Fruit fly (Drosophila melanogaster) whole organism, wandering third instar larva: Measurements from ENCODE around the gene CG31515.
A peak's percentile ranks its signal among the peaks of the same experiment; 100 is the strongest.

Experiments
- Abd-B ChIP-seq: fragments of >200 bp; optimal IDR thresholded peaks from 2 replicates; lab custom pipeline; 2017; ENCODE audit warnings: missing biosample characterization, missing genetic modification characterization
- CG32264 ChIP-seq: fragments of 200-800 bp; sonication (Bioruptor generic); optimal IDR thresholded peaks from 2 replicates; lab custom pipeline; 2016; ENCODE audit warnings: missing biosample characterization, missing genetic modification characterization
- CG9705 ChIP-seq: fragments of 200-800 bp; sonication (Bioruptor generic); optimal IDR thresholded peaks from 2 replicates; lab custom pipeline; 2018; ENCODE audit warnings: missing biosample characterization, mild to moderate bottlenecking, missing genetic modification characterization
- CrebA ChIP-seq: fragments of 200-800 bp; sonication (Bioruptor generic); optimal IDR thresholded peaks from 2 replicates; lab custom pipeline; 2016; ENCODE audit warnings: missing biosample characterization, mild to moderate bottlenecking, missing genetic modification characterization, borderline replicate concordance
- Dfd ChIP-seq: fragments of >200 bp; optimal IDR thresholded peaks from 2 replicates; lab custom pipeline; 2017; ENCODE audit warnings: missing biosample characterization, missing genetic modification characterization
- Dif ChIP-seq: fragments of 200-275, 200-300 bp; sonication (Bioruptor generic); optimal IDR thresholded peaks from 2 replicates; lab custom pipeline; 2018; ENCODE audit warnings: missing biosample characterization, missing genetic modification characterization; ENCODE audit not compliant: partially characterized antibody
- GATAd ChIP-seq: sonication (Bioruptor generic); optimal IDR thresholded peaks from 2 replicates; lab custom pipeline; 2016; ENCODE audit warnings: missing biosample characterization, missing genetic modification characterization
- HLH106 ChIP-seq: fragments of 200-800 bp; optimal IDR thresholded peaks from 3 replicates; lab custom pipeline; 2019; ENCODE audit warnings: missing biosample characterization, mild to moderate bottlenecking, missing genetic modification characterization, moderate library complexity
- Hnf4 ChIP-seq: fragments of 200-800 bp; sonication (Bioruptor generic); optimal IDR thresholded peaks from 2 replicates; lab custom pipeline; 2016; ENCODE audit warnings: missing biosample characterization, mild to moderate bottlenecking, missing genetic modification characterization
- Hr83 ChIP-seq: fragments of 200-300 bp; sonication (Bioruptor generic); optimal IDR thresholded peaks from 2 replicates; lab custom pipeline; 2016; ENCODE audit warnings: missing biosample characterization, mild to moderate bottlenecking, missing genetic modification characterization, moderate library complexity; ENCODE audit not compliant: poor library complexity, severe bottlenecking
- Jra ChIP-seq: sonication (Bioruptor generic); optimal IDR thresholded peaks from 2 replicates; lab custom pipeline; 2016; ENCODE audit warnings: missing biosample characterization, missing genetic modification characterization
- Mio ChIP-seq: sonication (Bioruptor generic); optimal IDR thresholded peaks from 2 replicates; lab custom pipeline; 2016; ENCODE audit warnings: missing biosample characterization, missing genetic modification characterization
- Myc ChIP-seq: fragments of >200 bp; optimal IDR thresholded peaks from 2 replicates; lab custom pipeline; 2017
- N ChIP-seq: fragments of >200 bp; optimal IDR thresholded peaks from 2 replicates; lab custom pipeline; 2018; ENCODE audit warnings: missing biosample characterization, missing external identifiers, missing genetic modification characterization
- OdsH ChIP-seq: fragments of 200-800 bp; sonication (Bioruptor generic); optimal IDR thresholded peaks from 2 replicates; lab custom pipeline; 2016; ENCODE audit warnings: missing biosample characterization, mild to moderate bottlenecking, missing genetic modification characterization
- Rel ChIP-seq, 2 experiments: fragments of 200-800 bp; sonication (Bioruptor generic) in 1 of 2; optimal IDR thresholded peaks; 2 replicates in 1 of 2; 3 replicates in 1 of 2; lab custom pipeline; 2016 to 2019; ENCODE audit warnings: mild to moderate bottlenecking in 2 of 2, missing biosample characterization in 2 of 2, missing genetic modification characterization in 2 of 2, moderate library complexity in 1 of 2
- Sp1 ChIP-seq: fragments of 200-800 bp; sonication (Bioruptor generic); optimal IDR thresholded peaks from 3 replicates; lab custom pipeline; 2019; ENCODE audit warnings: missing biosample characterization, mild to moderate bottlenecking, missing genetic modification characterization, moderate library complexity
- Vsx2 ChIP-seq: fragments of 200-300, 225-300 bp; sonication (Bioruptor generic); optimal IDR thresholded peaks from 2 replicates; lab custom pipeline; 2018; ENCODE audit warnings: missing biosample characterization, missing genetic modification characterization; ENCODE audit not compliant: partially characterized antibody
- br ChIP-seq: fragments of 200-800 bp; sonication (Bioruptor generic); optimal IDR thresholded peaks from 2 replicates; lab custom pipeline; 2016; ENCODE audit warnings: missing biosample characterization, missing genetic modification characterization
- dl ChIP-seq, 2 experiments: fragments of 175-275, 200-275 bp in 1 of 2; fragments of 200-275 bp in 1 of 2; sonication (Bioruptor generic); optimal IDR thresholded peaks; lab custom pipeline; 2018; ENCODE audit warnings: mild to moderate bottlenecking in 2 of 2, missing biosample characterization in 2 of 2, missing genetic modification characterization in 2 of 2, moderate library complexity in 2 of 2; ENCODE audit not compliant: partially characterized antibody in 2 of 2, insufficient read depth in 1 of 2
- dmrt93B ChIP-seq: fragments of 200-800 bp; sonication (Bioruptor generic); optimal IDR thresholded peaks from 2 replicates; lab custom pipeline; 2018; ENCODE audit warnings: missing biosample characterization, mild to moderate bottlenecking, missing genetic modification characterization
- dsf ChIP-seq: sonication (Bioruptor generic); optimal IDR thresholded peaks from 2 replicates; lab custom pipeline; 2016; ENCODE audit warnings: missing biosample characterization, missing genetic modification characterization, borderline replicate concordance
- ey ChIP-seq: fragments of 200-800 bp; sonication (Bioruptor generic); optimal IDR thresholded peaks from 2 replicates; lab custom pipeline; 2016; ENCODE audit warnings: missing biosample characterization, missing genetic modification characterization
- foxo ChIP-seq, 2 experiments: fragments of 200-800 bp; sonication (Bioruptor generic); optimal IDR thresholded peaks; 2 replicates in 1 of 2; 3 replicates in 1 of 2; lab custom pipeline; 2016 to 2017; ENCODE audit warnings: missing biosample characterization in 2 of 2, missing genetic modification characterization in 2 of 2
- fru ChIP-seq: fragments of 200-800 bp; sonication (Bioruptor generic); optimal IDR thresholded peaks from 3 replicates; lab custom pipeline; 2016; ENCODE audit warnings: missing biosample characterization, mild to moderate bottlenecking, missing genetic modification characterization
- jim ChIP-seq: fragments of 175-275, 200-325 bp; sonication (Bioruptor generic); optimal IDR thresholded peaks from 2 replicates; lab custom pipeline; 2016; ENCODE audit warnings: missing biosample characterization, mild to moderate bottlenecking, missing genetic modification characterization
- lola ChIP-seq: fragments of >200 bp; optimal IDR thresholded peaks from 2 replicates; lab custom pipeline; 2017; ENCODE audit warnings: missing biosample characterization, missing genetic modification characterization
- pan ChIP-seq: fragments of >200 bp; optimal IDR thresholded peaks from 2 replicates; lab custom pipeline; 2017
- psq ChIP-seq: fragments of 200-800 bp; sonication (Bioruptor generic); optimal IDR thresholded peaks from 3 replicates; lab custom pipeline; 2017; ENCODE audit warnings: missing biosample characterization, mild to moderate bottlenecking, missing genetic modification characterization, moderate library complexity
- rgr ChIP-seq: fragments of 200-800 bp; sonication (Bioruptor generic); optimal IDR thresholded peaks from 3 replicates; lab custom pipeline; 2016; ENCODE audit warnings: missing biosample characterization, mild to moderate bottlenecking, missing genetic modification characterization
- sage ChIP-seq: fragments of 200-800 bp; sonication (Bioruptor generic); optimal IDR thresholded peaks from 2 replicates; lab custom pipeline; 2016; ENCODE audit warnings: missing biosample characterization, mild to moderate bottlenecking, missing genetic modification characterization
- sv ChIP-seq: fragments of 200-800 bp; sonication (Bioruptor generic); optimal IDR thresholded peaks from 3 replicates; lab custom pipeline; 2016; ENCODE audit warnings: missing biosample characterization, missing genetic modification characterization
- tai ChIP-seq: sonication (Bioruptor generic); optimal IDR thresholded peaks from 2 replicates; lab custom pipeline; 2016; ENCODE audit warnings: missing biosample characterization, missing genetic modification characterization
- usp ChIP-seq: fragments of >200 bp; optimal IDR thresholded peaks from 2 replicates; lab custom pipeline; 2017; ENCODE audit warnings: missing biosample characterization, missing genetic modification characterization
- woc ChIP-seq: sonication (Bioruptor generic); optimal IDR thresholded peaks from 2 replicates; lab custom pipeline; 2016; ENCODE audit warnings: missing biosample characterization, mild to moderate bottlenecking, missing genetic modification characterization

The CG31515 gene

DNA sequence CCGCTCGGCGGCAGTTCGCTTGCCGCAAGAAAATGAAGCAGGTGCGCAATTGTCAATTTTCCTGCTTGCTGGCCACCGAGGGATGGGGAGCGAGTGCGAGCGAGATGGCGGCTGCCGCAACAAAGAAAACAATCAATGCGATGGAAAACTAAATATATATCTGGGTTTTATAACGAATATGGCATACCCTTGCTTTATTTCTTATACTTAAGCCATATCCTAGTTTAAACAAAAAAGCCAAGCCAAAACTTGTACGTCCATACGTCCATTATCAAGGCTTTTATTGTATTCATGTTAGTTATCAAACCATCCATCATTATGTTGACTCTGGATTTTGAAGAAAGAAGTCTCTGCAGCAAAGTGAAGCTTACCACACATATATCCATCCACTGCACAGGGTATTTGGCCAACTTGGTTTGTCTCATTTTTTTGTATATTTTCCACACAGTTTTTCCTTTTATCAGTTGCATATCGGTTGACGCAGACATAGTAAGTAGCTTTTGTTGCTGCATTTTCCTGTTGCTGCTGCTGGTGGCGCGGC, 2.1 kb upstream of the CG31515 start:
- TF ChIP-seq rgr (GFP tag; lab: Kevin White, UChicago), result no peak
- TF ChIP-seq usp, result no peak
- no peak for TF ChIP-seq woc
- TF ChIP-seq HLH106 (tag; lab: Kevin White, UChicago), result no peak
- TF ChIP-seq OdsH, result no peak
- no peak for TF ChIP-seq fru
- TF ChIP-seq Dif, result no peak
- no peak for TF ChIP-seq sv
- TF ChIP-seq, all 38 proteins: peak for 0

DNA sequence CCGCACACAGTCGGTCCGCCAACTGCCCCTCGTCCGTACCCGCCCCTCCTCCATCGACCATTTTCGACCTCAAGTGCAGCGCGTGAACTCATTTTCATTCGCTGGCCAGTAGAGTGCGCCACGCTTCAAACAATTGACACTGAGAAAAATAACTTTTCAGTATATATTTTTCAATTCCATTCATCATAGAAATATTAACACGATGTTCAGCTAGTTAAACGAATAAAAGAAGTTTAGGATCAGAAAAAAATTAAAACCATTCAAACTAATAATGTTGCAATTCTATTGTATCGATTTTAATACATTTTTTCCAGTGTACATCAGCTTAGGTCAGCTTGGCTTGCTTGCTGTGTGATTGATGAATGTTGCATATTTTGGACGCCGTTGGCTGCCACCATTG, 1.8 kb downstream of the CG31515 start:
- TF ChIP-seq Dfd (GFP tag; lab: Kevin White, UChicago) (no peak), Myc (lab: Kevin White, UChicago) (no peak), tai (GFP tag; lab: Kevin White, UChicago) (no peak), dsf (no peak), foxo (GFP tag; optimal IDR thresholded peaks at IDR 0.05; lab: Kevin White, UChicago) (no peak), Sp1 (GFP tag; lab: Kevin White, UChicago) (no peak), pan (lab: Kevin White, UChicago) (no peak), GATAd (GFP tag; lab: Kevin White, UChicago) (no peak), jim (no peak), CG9705 (GFP tag; lab: Kevin White, UChicago) (no peak), Mio (no peak), usp (no peak)

DNA sequence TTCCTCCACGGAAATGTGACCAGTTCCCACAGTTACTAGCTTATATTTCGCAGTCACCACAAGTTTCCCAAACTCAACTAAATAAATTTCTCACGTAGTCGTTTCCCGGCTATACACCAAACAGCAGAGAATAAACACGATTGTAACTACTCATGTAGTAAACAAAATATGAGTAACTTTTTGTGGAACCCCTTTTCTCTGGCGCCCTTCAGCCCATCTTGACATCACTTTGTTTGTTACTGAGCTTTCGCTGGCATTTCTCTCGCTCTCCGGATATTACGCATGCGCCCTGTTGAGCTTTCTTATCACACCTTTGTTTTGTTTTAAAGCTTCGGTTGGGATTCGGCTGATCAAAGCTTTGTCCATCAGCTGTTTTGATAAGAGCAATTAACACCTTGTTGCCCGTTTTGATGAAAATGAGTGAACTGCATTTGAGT, 2.7 kb downstream of the CG31515 start:
- TF ChIP-seq fru (peak; percentile 96), Vsx2 (GFP tag; lab: Kevin White, UChicago) (peak; percentile 50), sage (GFP tag; lab: Kevin White, UChicago) (no peak)

DNA sequence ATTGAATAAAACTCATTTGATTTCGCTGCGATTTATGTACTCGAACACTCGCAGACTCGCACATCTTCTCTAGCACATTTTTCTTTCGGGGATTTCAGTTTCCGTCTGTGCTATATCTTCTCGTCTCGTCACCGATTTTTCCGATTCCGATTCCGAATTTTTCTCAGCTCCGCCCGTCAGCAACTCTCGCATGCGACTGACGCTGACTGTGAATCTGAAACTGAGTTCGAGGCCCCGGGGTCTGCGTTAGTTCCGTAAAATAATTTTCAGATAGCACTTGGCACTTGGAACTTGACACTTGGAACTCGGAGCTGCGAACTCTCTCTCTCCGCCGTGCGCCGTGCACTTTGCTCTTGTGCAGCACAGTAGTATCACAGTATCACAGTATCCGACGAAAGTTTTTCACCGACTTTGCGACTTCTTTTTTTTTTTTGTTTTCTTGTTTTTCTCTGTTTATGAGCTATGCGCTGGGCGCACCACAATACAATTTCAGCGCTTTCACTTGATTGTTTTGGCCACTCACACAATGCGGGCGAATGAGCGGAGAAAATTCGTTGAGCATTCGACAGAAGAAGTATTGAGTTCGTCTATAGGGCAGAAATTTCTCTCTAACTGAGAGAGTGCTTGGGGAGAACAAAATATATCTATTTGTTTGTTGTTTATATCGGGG, 4.0 kb downstream of the CG31515 start, which contains the start of gene CG4393:
Gene CG4393, minus strand, starts transcription at position 187 of the 670 bp plus-strand sequence.
- TF ChIP-seq rgr (GFP tag; lab: Kevin White, UChicago), result no peak
- TF ChIP-seq sage (GFP tag; lab: Kevin White, UChicago), result no peak
- no peak for TF ChIP-seq br
- TF ChIP-seq psq, result no peak
- TF ChIP-seq Abd-B (GFP tag; lab: Kevin White, UChicago), result no peak
- TF ChIP-seq CG32264 (GFP tag; lab: Kevin White, UChicago), result no peak
- TF ChIP-seq dsf, result no peak

DNA sequence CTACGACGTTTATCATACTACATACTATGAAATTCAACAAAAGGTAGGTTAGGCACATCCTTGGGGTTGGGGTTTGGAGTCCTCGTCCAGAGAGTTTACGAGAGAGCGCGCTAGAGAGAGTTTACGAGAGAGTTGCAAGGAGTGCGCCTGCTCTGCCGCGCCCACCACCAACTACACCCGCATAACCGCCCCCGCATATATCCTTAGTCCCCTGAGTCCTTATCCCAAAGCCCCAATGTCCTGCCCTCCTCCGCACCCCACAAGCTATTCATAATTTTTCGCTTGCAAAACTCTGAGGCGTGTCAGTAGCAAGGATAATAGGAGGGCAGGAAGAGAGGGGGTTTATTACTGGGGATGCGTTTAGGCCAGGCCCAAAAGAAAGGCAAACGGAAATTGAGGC, 5.0 kb downstream of the CG31515 start:
- TF ChIP-seq Jra (GFP tag; lab: Kevin White, UChicago), result no peak
- TF ChIP-seq Dif, result no peak
- TF ChIP-seq Vsx2 (GFP tag; lab: Kevin White, UChicago), result no peak
- TF ChIP-seq N, result no peak
- no peak for TF ChIP-seq pan (lab: Kevin White, UChicago)
- TF ChIP-seq Myc (lab: Kevin White, UChicago), result no peak
- no peak for TF ChIP-seq sage (GFP tag; lab: Kevin White, UChicago)
- TF ChIP-seq lola (GFP tag; lab: Kevin White, UChicago), result no peak
- no peak for TF ChIP-seq foxo (GFP tag; optimal IDR thresholded peaks at IDR 0.05; lab: Kevin White, UChicago)
- no peak for TF ChIP-seq CrebA
- TF ChIP-seq sv, result no peak
- TF ChIP-seq Dfd (GFP tag; lab: Kevin White, UChicago), result no peak
- no peak for TF ChIP-seq Hr83 (GFP tag; lab: Kevin White, UChicago)
- TF ChIP-seq Rel (GFP tag; optimal IDR thresholded peaks at IDR 0.05; lab: Kevin White, UChicago), result no peak
- TF ChIP-seq Rel (tag; optimal IDR thresholded peaks at IDR 0.05; lab: Kevin White, UChicago), result no peak
- no peak for TF ChIP-seq dl (GFP tag; optimal IDR thresholded peaks at IDR 0.05; lab: Kevin White, UChicago; ENCODE audit: insufficient read depth in 1 of 2, partially characterized antibody in 2 of 2)
- TF ChIP-seq dmrt93B (GFP tag; lab: Kevin White, UChicago), result no peak
- TF ChIP-seq ey (GFP tag; lab: Kevin White, UChicago), result no peak
- no peak for TF ChIP-seq rgr (GFP tag; lab: Kevin White, UChicago)
- TF ChIP-seq Hnf4, result no peak
